Worm (Caenorhabditis elegans): Measurements from ENCODE around the gene srw-34.

Gene srw-34

DNA sequence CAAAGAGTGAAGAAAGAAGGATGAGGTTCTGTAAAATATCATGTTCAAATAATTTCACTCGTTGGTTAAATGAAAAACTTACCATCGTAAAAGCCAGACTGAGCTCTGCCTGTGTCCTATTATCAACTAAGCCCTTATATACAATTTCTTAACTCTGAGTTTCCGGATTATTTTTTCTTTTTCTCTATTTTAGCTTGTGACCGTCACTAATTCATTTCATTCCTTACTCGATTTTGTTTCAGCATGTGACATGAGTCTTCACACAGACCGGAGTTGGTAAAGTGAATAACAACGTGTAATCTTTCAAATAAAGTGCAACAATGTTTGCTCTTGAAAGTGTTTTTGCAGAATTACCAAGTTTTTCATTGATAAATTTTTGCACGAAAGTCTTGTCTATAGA, 11.9 kb upstream of the srw-34 start, which contains the start of gene cpr-2:
cpr-2 (minus strand) TSS at position 101 of the 400 bp plus-strand sequence.
- TF ChIP-seq nhr-76 (tag; optimal IDR thresholded peaks at IDR 0.05): no peak
- TF ChIP-seq F44E2.7 (GFP tag; IDR thresholded peaks at IDR 0.05): no peak
- no peak for TF ChIP-seq lin-38 (GFP tag; IDR thresholded peaks at IDR 0.05)
- TF ChIP-seq hmg-1.1 (GFP tag; IDR thresholded peaks at IDR 0.05): no peak
- no peak for TF ChIP-seq daf-19 (GFP tag; conservative IDR thresholded peaks at IDR 0.05)
- no peak for TF ChIP-seq rbr-2 (tag; optimal IDR thresholded peaks at IDR 0.05)
- no peak for TF ChIP-seq Y48G9A.11 (GFP tag; IDR thresholded peaks at IDR 0.05)
- TF ChIP-seq php-3 (GFP tag; IDR thresholded peaks at IDR 0.05): no peak
- no peak for TF ChIP-seq lir-3 (tag; optimal IDR thresholded peaks at IDR 0.05)
- TF ChIP-seq ZK337.2 (GFP tag; IDR thresholded peaks at IDR 0.05): no peak
- no peak for TF ChIP-seq jun-1 (tag; optimal IDR thresholded peaks at IDR 0.05)
- no peak for TF ChIP-seq mep-1 (tag; optimal IDR thresholded peaks at IDR 0.05)
- TF ChIP-seq sdz-12 (GFP tag; optimal IDR thresholded peaks at IDR 0.05): no peak
- no peak for TF ChIP-seq mdl-1 (tag; optimal IDR thresholded peaks at IDR 0.05)
- no peak for TF ChIP-seq ama-1 (optimal IDR thresholded peaks at IDR 0.05)
- no peak for TF ChIP-seq mdt-29 (GFP tag; IDR thresholded peaks at IDR 0.05)

DNA sequence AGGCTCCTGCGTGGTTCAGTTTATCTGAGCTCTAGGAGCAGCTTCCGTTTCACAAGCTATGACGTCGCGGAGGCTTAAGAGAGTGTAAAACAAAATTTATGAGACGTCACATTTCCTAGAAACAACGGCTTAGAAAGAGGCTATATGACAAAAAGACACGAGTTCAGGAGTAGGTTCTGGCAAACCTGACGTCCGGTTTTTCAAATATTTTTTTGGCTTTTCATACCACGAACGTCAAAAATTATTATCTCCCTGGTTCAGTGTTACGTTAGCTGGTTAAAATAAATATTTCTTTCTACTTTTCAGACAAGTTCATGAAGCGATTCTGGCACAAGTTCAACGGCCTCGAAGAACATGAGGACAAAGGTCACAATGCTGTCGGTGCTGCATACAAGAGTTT, 5.7 kb upstream of the srw-34 start, which contains the start of gene F36D3.16:
F36D3.16 (plus strand) TSS at position 301 of the 400 bp plus-strand sequence.
- no peak for TF ChIP-seq F10B5.3 (tag; optimal IDR thresholded peaks at IDR 0.05)
- TF ChIP-seq ceh-32 (tag; optimal IDR thresholded peaks at IDR 0.05; ENCODE audit: poor library complexity): no peak
- TF ChIP-seq zfp-3 (GFP tag; conservative IDR thresholded peaks at IDR 0.05): no peak
- no peak for TF ChIP-seq ceh-20 (GFP tag; IDR thresholded peaks at IDR 0.05)
- TF ChIP-seq Y5F2A.4 (GFP tag; optimal IDR thresholded peaks at IDR 0.05): no peak
- no peak for TF ChIP-seq aha-1 (tag)
- no peak for TF ChIP-seq nhr-42 (GFP tag; IDR thresholded peaks at IDR 0.05)
- no peak for TF ChIP-seq ztf-11 (tag; optimal IDR thresholded peaks at IDR 0.05)
- no peak for TF ChIP-seq nhr-10 (tag; optimal IDR thresholded peaks at IDR 0.05)

DNA sequence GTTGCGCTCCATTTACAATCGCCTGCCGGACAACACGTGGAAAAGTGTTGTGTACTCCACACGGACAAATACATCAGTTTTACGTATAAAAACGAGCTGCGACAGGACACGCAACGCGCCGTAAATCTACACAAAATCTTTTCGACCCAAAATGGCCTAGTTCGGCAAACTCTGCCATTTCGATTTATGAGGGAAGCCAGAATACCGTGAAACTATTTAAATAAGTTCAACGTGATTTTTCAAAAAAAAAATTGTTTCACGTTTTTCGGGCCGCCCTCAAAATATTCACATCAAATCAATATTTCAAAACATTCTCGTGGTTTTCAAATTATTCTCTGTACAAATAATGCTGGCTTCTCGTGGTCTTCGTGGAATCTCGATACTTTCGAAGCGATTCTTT, 4.7 kb upstream of the srw-34 start, which contains the start of gene F36D3.8:
F36D3.8 (plus strand) TSS at position 301 of the 400 bp plus-strand sequence.
- TF ChIP-seq ZK337.2 (GFP tag; IDR thresholded peaks at IDR 0.05) (0 out of 2 replicates have a peak, but pooled peaks have one; percentile 8), lin-39 (tag; optimal IDR thresholded peaks at IDR 0.05) (no peak), nhr-111 (GFP tag; optimal IDR thresholded peaks at IDR 0.05) (no peak), ztf-7 (tag; optimal IDR thresholded peaks at IDR 0.05) (no peak), gei-8 (GFP tag; optimal IDR thresholded peaks at IDR 0.05) (no peak)

DNA sequence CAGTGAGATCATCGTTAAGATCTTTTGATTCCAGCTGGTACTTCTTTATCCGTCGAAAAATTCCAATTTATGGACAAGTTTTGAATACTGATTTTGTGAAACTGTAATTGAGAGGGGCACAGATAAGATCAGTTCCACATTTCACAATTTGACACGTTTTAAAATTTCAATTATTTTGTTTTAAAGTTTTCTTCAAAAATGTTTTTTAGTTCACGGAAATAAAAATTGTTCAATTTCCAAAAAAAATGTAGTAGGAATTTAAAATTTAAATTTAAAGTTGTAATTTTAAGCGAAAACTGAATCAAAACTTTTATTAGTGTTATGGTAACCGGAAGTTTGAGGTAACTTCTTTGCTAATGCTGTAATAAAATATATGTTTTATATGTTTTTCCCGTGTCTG, 4.5 kb downstream of the srw-34 start, which contains the start of gene F36D3.4:
F36D3.4 (minus strand) TSS at position 101 of the 400 bp plus-strand sequence.
- TF ChIP-seq T20F7.1 (GFP tag; optimal IDR thresholded peaks at IDR 0.05) (no peak), hlh-30 (tag; optimal IDR thresholded peaks at IDR 0.05; ENCODE audit: insufficient read depth) (no peak), hmg-1.1 (GFP tag; IDR thresholded peaks at IDR 0.05) (no peak), nhr-102 (tag; optimal IDR thresholded peaks at IDR 0.05) (no peak), rbr-2 (tag; optimal IDR thresholded peaks at IDR 0.05) (no peak), nhr-76 (tag; optimal IDR thresholded peaks at IDR 0.05) (no peak), jun-1 (tag; optimal IDR thresholded peaks at IDR 0.05) (no peak), F49E8.2 (tag; optimal IDR thresholded peaks at IDR 0.05; ENCODE audit: borderline replicate concordance) (no peak), lin-29 (GFP tag; IDR thresholded peaks at IDR 0.05) (no peak), ces-1 (GFP tag; optimal IDR thresholded peaks at IDR 0.05) (no peak), madf-9 (GFP tag; conservative IDR thresholded peaks at IDR 0.05) (no peak), spr-1 (tag; optimal IDR thresholded peaks at IDR 0.05) (no peak), daf-8 (GFP tag; IDR thresholded peaks at IDR 0.05) (no peak), zip-11 (GFP tag; IDR thresholded peaks at IDR 0.05) (no peak), dpl-1 (GFP tag; optimal IDR thresholded peaks at IDR 0.05) (no peak), nhr-28 (tag; optimal IDR thresholded peaks at IDR 0.05) (no peak)

Measured in whole organism, L4 larva.